Worm (Caenorhabditis elegans) whole organism, early embryonic: ENCODE results near the gene F07G11.3.

Experiments used
- pes-1 ChIP-seq: fragments of 200-800 bp; sonication (Bioruptor generic); IDR thresholded peaks from 2 replicates; pipeline ENCODE4 v1.3.6; 2022; ENCODE audit warnings: missing genetic modification reagents, missing genetic modification characterization, missing compliant biosample characterization
- tra-4 ChIP-seq: sonication (generic microtip); optimal IDR thresholded peaks from 2 replicates; lab custom pipeline; 2017; ENCODE audit warnings: missing genetic modification characterization, missing compliant biosample characterization

- TF ChIP-seq tra-4 (tag; lab: Kevin White, UChicago) = no peak
- TF ChIP-seq pes-1 (GFP tag; lab: Robert Waterston, UW) = no peak
Measured at ce11 chrV:7326928-7327327, 28.4 kb downstream of the F07G11.3 start, which contains the start of gene F10G2.4.
